Fruit fly (Drosophila melanogaster) whole organism, embryonic: Measurements from ENCODE around the gene CG5196.

ENCODE experiments used
- Antp ChIP-seq: fragments of 200-800 bp; sonication (Bioruptor generic); optimal IDR thresholded peaks from 3 replicates; lab custom pipeline; 2016; ENCODE audit warnings: missing biosample characterization, missing genetic modification characterization
- CG10654 ChIP-seq: fragments of 200-800 bp; sonication (Bioruptor generic); optimal IDR thresholded peaks from 2 replicates; lab custom pipeline; 2016; ENCODE audit warnings: missing biosample characterization, missing genetic modification characterization
- CG11247 ChIP-seq: fragments of 200-800 bp; sonication (Bioruptor generic); IDR thresholded peaks from 2 replicates; pipeline ENCODE4 v1.3.6; 2022; ENCODE audit warnings: missing biosample characterization, missing genetic modification characterization
- CG12236 ChIP-seq: fragments of 200-800 bp; sonication (Bioruptor generic); optimal IDR thresholded peaks from 2 replicates; lab custom pipeline; 2016; ENCODE audit warnings: missing biosample characterization, missing genetic modification characterization
- CG12391 ChIP-seq: fragments of 200-800 bp; sonication (Bioruptor generic); optimal IDR thresholded peaks from 3 replicates; lab custom pipeline; 2018; ENCODE audit warnings: missing biosample characterization, mild to moderate bottlenecking, missing genetic modification characterization, moderate library complexity
- CG13296 ChIP-seq: fragments of 200-800 bp; sonication (Bioruptor generic); optimal IDR thresholded peaks from 3 replicates; lab custom pipeline; 2018; ENCODE audit warnings: missing biosample characterization, mild to moderate bottlenecking, missing genetic modification characterization
- CG14014 ChIP-seq: fragments of 200-800 bp; sonication (Bioruptor generic); IDR thresholded peaks from 2 replicates; pipeline ENCODE4 v1.3.6; 2022; ENCODE audit warnings: missing biosample characterization, missing genetic modification characterization
- CG14710 ChIP-seq: fragments of 200-800 bp; sonication (Bioruptor generic); optimal IDR thresholded peaks from 3 replicates; lab custom pipeline; 2019; ENCODE audit warnings: missing biosample characterization, mild to moderate bottlenecking, missing genetic modification characterization, moderate library complexity
- CG17328 ChIP-seq: fragments of 200-800 bp; sonication (Bioruptor generic); IDR thresholded peaks from 2 replicates; pipeline ENCODE4 v1.3.6; 2022; ENCODE audit warnings: missing biosample characterization, missing genetic modification characterization
- CG2199 ChIP-seq: fragments of 200-800 bp; sonication (Bioruptor generic); IDR thresholded peaks from 3 replicates; pipeline ENCODE4 v1.3.6; 2022; ENCODE audit warnings: missing biosample characterization, missing genetic modification characterization
- CG3065 ChIP-seq: fragments of 200-800 bp; sonication (Bioruptor generic); optimal IDR thresholded peaks from 2 replicates; lab custom pipeline; 2016; ENCODE audit warnings: missing biosample characterization, missing genetic modification characterization
- CG31441 ChIP-seq: fragments of 200-800 bp; sonication (Bioruptor generic); IDR thresholded peaks from 2 replicates; pipeline ENCODE4 v1.3.6; 2022; ENCODE audit warnings: missing biosample characterization, missing genetic modification characterization
- CG3163 ChIP-seq: fragments of 200-800 bp; sonication (Bioruptor generic); optimal IDR thresholded peaks from 3 replicates; lab custom pipeline; 2016; ENCODE audit warnings: missing biosample characterization, missing genetic modification characterization
- CG3726 ChIP-seq: fragments of 200-800 bp; sonication (Bioruptor generic); IDR thresholded peaks from 3 replicates; pipeline ENCODE4, ENCODE4 v1.3.6; 2022; ENCODE audit warnings: missing biosample characterization, missing genetic modification characterization
- CG4854 ChIP-seq: fragments of 200-800 bp; sonication (Bioruptor generic); optimal IDR thresholded peaks from 2 replicates; lab custom pipeline; 2016; ENCODE audit warnings: missing biosample characterization, missing genetic modification characterization, inconsistent platforms
- CG6689 ChIP-seq: fragments of 200-800 bp; sonication (Bioruptor generic); IDR thresholded peaks from 2 replicates; pipeline ENCODE4 v1.3.6; 2022; ENCODE audit warnings: missing biosample characterization, missing genetic modification characterization
- D ChIP-seq, 2 experiments: fragments of 200-800 bp in 1 of 2; fragments of >200 bp in 1 of 2; sonication (Bioruptor generic) in 1 of 2; optimal IDR thresholded peaks; 2 replicates in 1 of 2; 3 replicates in 1 of 2; lab custom pipeline; 2017; ENCODE audit warnings: mild to moderate bottlenecking in 1 of 2, missing biosample characterization in 1 of 2, missing genetic modification characterization in 1 of 2, missing genetic modification reagents in 1 of 2
- Doc2 ChIP-seq: fragments of 200-800 bp; sonication (Bioruptor generic); IDR thresholded peaks from 2 replicates; pipeline ENCODE4 v1.3.6; 2022; ENCODE audit warnings: missing biosample characterization, missing genetic modification characterization
- E2f2 ChIP-seq: fragments of 200-800 bp; sonication (Bioruptor generic); IDR thresholded peaks from 2 replicates; pipeline ENCODE4 v1.3.6; 2022; ENCODE audit warnings: missing biosample characterization, missing genetic modification characterization
- HLH54F ChIP-seq: fragments of 200-800 bp; sonication (Bioruptor generic); optimal IDR thresholded peaks from 3 replicates; lab custom pipeline; 2016; ENCODE audit warnings: missing biosample characterization, missing genetic modification characterization
- HLHmδ ChIP-seq: fragments of 200-800 bp; sonication (Bioruptor generic); optimal IDR thresholded peaks from 2 replicates; lab custom pipeline; 2018; ENCODE audit warnings: missing biosample characterization, mild to moderate bottlenecking, missing genetic modification characterization, moderate library complexity
- Hmr ChIP-seq: fragments of 200-800 bp; sonication (Bioruptor generic); optimal IDR thresholded peaks from 3 replicates; lab custom pipeline; 2017; ENCODE audit warnings: mild to moderate bottlenecking, missing biosample characterization, missing genetic modification reagents, missing genetic modification characterization
- NC2β ChIP-seq: fragments of 200-800 bp; sonication (Bioruptor generic); optimal IDR thresholded peaks from 2 replicates; lab custom pipeline; 2016; ENCODE audit warnings: missing biosample characterization, missing genetic modification characterization
- Nf-YB ChIP-seq: fragments of 200-800 bp; sonication (Bioruptor generic); optimal IDR thresholded peaks from 3 replicates; lab custom pipeline; 2019; ENCODE audit warnings: missing biosample characterization, mild to moderate bottlenecking, missing genetic modification characterization, moderate library complexity
- Optix ChIP-seq: fragments of 200-800 bp; sonication (Bioruptor generic); IDR thresholded peaks from 3 replicates; pipeline ENCODE4 v1.3.6; 2022; ENCODE audit warnings: missing biosample characterization, missing genetic modification characterization
- Poxn ChIP-seq: fragments of 200-800 bp; sonication (Bioruptor generic); IDR thresholded peaks from 2 replicates; pipeline ENCODE4 v1.3.6; 2022; ENCODE audit warnings: missing biosample characterization, missing genetic modification characterization
- Sin3A ChIP-seq: fragments of >200 bp; optimal IDR thresholded peaks from 2 replicates; lab custom pipeline; 2018
- Sox102F ChIP-seq: fragments of 200-800 bp; sonication (Bioruptor generic); optimal IDR thresholded peaks from 2 replicates; lab custom pipeline; 2018; ENCODE audit warnings: missing biosample characterization, mild to moderate bottlenecking, missing genetic modification characterization, moderate library complexity
- Sry-δ ChIP-seq: fragments of 200-800 bp; sonication (Bioruptor generic); optimal IDR thresholded peaks from 2 replicates; lab custom pipeline; 2016; ENCODE audit warnings: missing biosample characterization, missing genetic modification characterization
- TFAM ChIP-seq: fragments of 200-800 bp; sonication (Bioruptor generic); optimal IDR thresholded peaks from 2 replicates; lab custom pipeline; 2017; ENCODE audit warnings: missing biosample characterization, missing genetic modification characterization, inconsistent platforms
- ase ChIP-seq: fragments of 200-800 bp; sonication (Bioruptor generic); IDR thresholded peaks from 3 replicates; pipeline ENCODE4 v1.3.6; 2022; ENCODE audit warnings: missing biosample characterization, missing genetic modification characterization
- az2 ChIP-seq: fragments of 200-800 bp; sonication (Bioruptor generic); optimal IDR thresholded peaks from 3 replicates; lab custom pipeline; 2016; ENCODE audit warnings: missing biosample characterization, missing genetic modification characterization
- btn ChIP-seq: fragments of 200-800 bp; sonication (Bioruptor generic); optimal IDR thresholded peaks from 2 replicates; lab custom pipeline; 2016; ENCODE audit warnings: missing biosample characterization, missing genetic modification characterization
- cas ChIP-seq: fragments of 200-800 bp; sonication (Bioruptor generic); IDR thresholded peaks from 2 replicates; pipeline ENCODE4 v1.3.6; 2022; ENCODE audit warnings: missing biosample characterization, missing genetic modification characterization
- cg ChIP-seq: fragments of 200-800 bp; sonication (Bioruptor generic); optimal IDR thresholded peaks from 3 replicates; lab custom pipeline; 2019; ENCODE audit warnings: missing biosample characterization, mild to moderate bottlenecking, missing genetic modification characterization, moderate library complexity
- cwo ChIP-seq: fragments of 200-800 bp; sonication (Bioruptor generic); optimal IDR thresholded peaks from 3 replicates; lab custom pipeline; 2017; ENCODE audit warnings: missing biosample characterization, missing genetic modification characterization, mild to moderate bottlenecking, moderate library complexity, missing genetic modification reagents
- dm ChIP-seq: fragments of 200-800 bp; sonication (Bioruptor generic); optimal IDR thresholded peaks from 3 replicates; lab custom pipeline; 2016; ENCODE audit warnings: missing biosample characterization, missing genetic modification characterization
- exex ChIP-seq: fragments of 200-800 bp; sonication (Bioruptor generic); optimal IDR thresholded peaks from 4 replicates; lab custom pipeline; 2018; ENCODE audit warnings: missing biosample characterization, mild to moderate bottlenecking, missing genetic modification characterization, moderate library complexity
- ftz-f1 ChIP-seq: fragments of 200-800 bp; sonication (Bioruptor generic); optimal IDR thresholded peaks from 2 replicates; lab custom pipeline; 2016; ENCODE audit warnings: missing biosample characterization, missing genetic modification characterization
- hbn ChIP-seq: fragments of 200-800 bp; sonication (Bioruptor generic); IDR thresholded peaks from 2 replicates; pipeline ENCODE4 v1.3.6; 2022; ENCODE audit warnings: missing biosample characterization, missing genetic modification characterization; ENCODE audit not compliant: partially characterized antibody
- pan ChIP-seq, 4 experiments: fragments of >200 bp in 3 of 4; fragments of 200-800 bp in 1 of 4; sonication (Bioruptor generic) in 1 of 4; optimal IDR thresholded peaks in 3 of 4; IDR thresholded peaks in 1 of 4; 2 replicates each; pipeline versions ENCODE4 v1.3.6 to Lab custom; 2017 to 2022; ENCODE audit warnings: missing biosample characterization in 2 of 4, missing genetic modification characterization in 2 of 4, mixed read lengths in 1 of 4
- pfk ChIP-seq: fragments of 200-800 bp; sonication (Bioruptor generic); optimal IDR thresholded peaks from 2 replicates; lab custom pipeline; 2018; ENCODE audit warnings: missing biosample characterization, mild to moderate bottlenecking, missing genetic modification characterization, moderate library complexity
- run ChIP-seq: fragments of 200-800 bp; sonication (Bioruptor generic); optimal IDR thresholded peaks from 3 replicates; lab custom pipeline; 2018; ENCODE audit warnings: missing biosample characterization, mild to moderate bottlenecking, missing genetic modification characterization
- scrt ChIP-seq: fragments of 200-800 bp; sonication (Bioruptor generic); optimal IDR thresholded peaks from 2 replicates; lab custom pipeline; 2018; ENCODE audit warnings: missing biosample characterization, mild to moderate bottlenecking, missing genetic modification characterization, moderate library complexity
- tx ChIP-seq: fragments of 200-800 bp; sonication (Bioruptor generic); optimal IDR thresholded peaks from 2 replicates; lab custom pipeline; 2016; ENCODE audit warnings: missing biosample characterization, missing genetic modification characterization
- unc-4 ChIP-seq: fragments of 200-800 bp; sonication (Bioruptor generic); IDR thresholded peaks from 2 replicates; pipeline ENCODE4 v1.3.6; 2022; ENCODE audit warnings: missing biosample characterization, missing genetic modification characterization; ENCODE audit not compliant: partially characterized antibody
- vvl ChIP-seq: fragments of 200-800 bp; sonication (Bioruptor generic); IDR thresholded peaks from 2 replicates; pipeline ENCODE4 v1.3.6; 2022; ENCODE audit warnings: missing biosample characterization, missing genetic modification characterization
- wor ChIP-seq: fragments of 200-800 bp; sonication (Bioruptor generic); IDR thresholded peaks from 2 replicates; pipeline ENCODE4 v1.3.6; 2022; ENCODE audit warnings: missing biosample characterization, missing genetic modification characterization
- zfh1 ChIP-seq: fragments of 200-800 bp; sonication (Bioruptor generic); IDR thresholded peaks from 3 replicates; pipeline ENCODE4 v1.3.6; 2022; ENCODE audit warnings: missing biosample characterization, missing genetic modification characterization

CG5196 gene

dm6 chr3R:12369135-12369792 lies 38.9 kb upstream of the CG5196 start, which contains the start of gene GstD1 (continued):
- peak; percentile 21 for TF ChIP-seq Antp
- TF ChIP-seq CG6689: no peak
- peak; percentile 43; the same call in 1 of the 2 replicates for TF ChIP-seq CG11247 (GFP tag; lab: Robert Waterston, UW)
- TF ChIP-seq CG31441 (GFP tag; lab: Robert Waterston, UW): no peak
- TF ChIP-seq CG4854 (GFP tag; lab: Kevin White, UChicago): no peak
- no peak for TF ChIP-seq run (tag; lab: Kevin White, UChicago)
- no peak for TF ChIP-seq dm
- peak; percentile 88 for TF ChIP-seq ftz-f1 (GFP tag; lab: Kevin White, UChicago)
- TF ChIP-seq Sin3A: no peak
- peak; percentile 19 for TF ChIP-seq CG10654 (GFP tag; lab: Kevin White, UChicago)
- TF ChIP-seq Optix (GFP tag; lab: Robert Waterston, UW): no peak
- peak; percentile 95 for TF ChIP-seq CG3163
- TF ChIP-seq D (optimal IDR thresholded peaks at IDR 0.05; lab: Kevin White, UChicago): no peak
- TF ChIP-seq D (GFP tag; optimal IDR thresholded peaks at IDR 0.05; lab: Kevin White, UChicago): no peak
- TF ChIP-seq E2f2: 0 out of 2 replicates have a peak, but pooled peaks have one; percentile 25
- TF ChIP-seq Poxn: no peak
- no peak for TF ChIP-seq Nf-YB (GFP tag; lab: Kevin White, UChicago)
- no peak for TF ChIP-seq wor (GFP tag; lab: Robert Waterston, UW)
- TF ChIP-seq cg: peak; percentile 76
- peak; percentile 47 for TF ChIP-seq cwo (GFP tag; lab: Kevin White, UChicago)
- no peak for TF ChIP-seq hbn (GFP tag; lab: Robert Waterston, UW)
- no peak for TF ChIP-seq CG13296 (GFP tag; lab: Kevin White, UChicago)
- TF ChIP-seq TFAM (GFP tag; lab: Kevin White, UChicago): no peak
- TF ChIP-seq HLHmδ (GFP tag; lab: Kevin White, UChicago): no peak
- no peak for TF ChIP-seq tx (GFP tag; lab: Kevin White, UChicago)
- TF ChIP-seq unc-4: 0 out of 2 replicates have a peak, but pooled peaks have one; percentile 18
- TF ChIP-seq zfh1 (GFP tag; lab: Robert Waterston, UW): no peak
- TF ChIP-seq HLH54F: no peak
- peak; percentile 17 for TF ChIP-seq pfk (GFP tag; lab: Kevin White, UChicago)
- peak; percentile 35 for TF ChIP-seq scrt (GFP tag; lab: Kevin White, UChicago)
- TF ChIP-seq CG3065 (GFP tag; lab: Kevin White, UChicago): peak; percentile 86
- TF ChIP-seq vvl (GFP tag; lab: Robert Waterston, UW): peak; percentile 44; the same call in 1 of the 2 replicates
- TF ChIP-seq ase (GFP tag; lab: Robert Waterston, UW): no peak
- no peak for TF ChIP-seq Sry-δ (GFP tag; lab: Kevin White, UChicago)
- TF ChIP-seq cas (GFP tag; lab: Robert Waterston, UW): 0 out of 2 replicates have a peak, but pooled peaks have one; percentile 27
- peak; percentile 18 for TF ChIP-seq exex (tag; lab: Kevin White, UChicago)
- TF ChIP-seq Sox102F: peak; percentile 29
- TF ChIP-seq CG2199 (GFP tag; lab: Robert Waterston, UW): peak; percentile 90; the same call in 2 of the 3 replicates
- TF ChIP-seq CG12236 (GFP tag; lab: Kevin White, UChicago): no peak
- TF ChIP-seq Hmr (GFP tag; lab: Kevin White, UChicago): peak; percentile 43
- no peak for TF ChIP-seq pan (optimal IDR thresholded peaks at IDR 0.05; lab: Kevin White, UChicago)
- TF ChIP-seq pan (GFP tag; optimal IDR thresholded peaks at IDR 0.05 in 1 of 2, IDR thresholded peaks at IDR 0.05 in 1 of 2): peak in 1 of 2 experiments; percentile 36
- peak; percentile 28 for TF ChIP-seq CG12391 (tag; lab: Kevin White, UChicago)
- no peak for TF ChIP-seq btn
- TF ChIP-seq az2: no peak
- peak; percentile 38 for TF ChIP-seq NC2β (GFP tag; lab: Kevin White, UChicago)
- no peak for TF ChIP-seq Doc2 (GFP tag; lab: Robert Waterston, UW)
- TF ChIP-seq CG17328 (GFP tag; lab: Robert Waterston, UW): no peak
- peak; percentile 36; the same call in 1 of the 2 replicates for TF ChIP-seq CG14014 (GFP tag; lab: Robert Waterston, UW)
- TF ChIP-seq CG14710 (tag; lab: Kevin White, UChicago): no peak
- no peak for TF ChIP-seq CG3726 (GFP tag; lab: Robert Waterston, UW)
